Worm (Caenorhabditis elegans): ENCODE measurements around the gene C17H12.12.

C17H12.12 gene

DNA sequence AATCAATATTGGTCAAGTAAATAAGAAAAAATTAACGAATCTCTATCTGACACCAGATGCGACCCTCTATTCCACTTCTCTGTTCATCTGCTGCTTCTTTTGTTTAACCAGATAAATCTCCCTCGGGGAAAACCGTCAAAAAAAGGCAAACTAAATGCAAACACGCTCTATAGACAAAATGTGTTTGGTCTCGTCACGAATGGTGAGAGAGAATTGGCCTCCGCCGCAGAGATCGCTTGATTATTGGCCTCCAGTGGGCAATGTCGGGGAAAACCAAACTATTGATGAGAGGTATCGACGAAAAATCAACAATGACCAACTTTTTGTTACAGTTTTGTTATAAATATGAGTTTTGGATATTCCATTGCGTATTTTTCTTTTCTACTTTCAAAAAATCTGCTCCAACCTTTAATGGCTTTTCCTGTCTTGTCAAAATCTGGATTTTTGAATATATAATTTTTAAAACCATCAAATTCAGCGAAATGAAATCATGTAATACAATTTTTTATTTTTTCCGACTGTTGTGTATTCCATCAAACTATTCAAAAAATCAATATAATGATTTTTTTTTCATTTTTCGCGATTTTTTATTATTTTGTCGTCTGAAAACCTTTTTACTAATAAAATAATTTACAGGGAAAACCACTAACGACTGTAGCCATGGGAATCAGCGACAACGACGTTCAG, 5.1 kb upstream of the C17H12.12 start, which contains the start of the genes C17H12.2 and vha-8 (continued):
- TF ChIP-seq F16B12.6 (tag; optimal IDR thresholded peaks at IDR 0.05) (peak; percentile 63), C16A3.4 (tag; optimal IDR thresholded peaks at IDR 0.05) (peak; percentile 98), grh-1 (GFP tag; IDR thresholded peaks at IDR 0.05) (peak; percentile 86), blmp-1 (tag; optimal IDR thresholded peaks at IDR 0.05) (peak; percentile 93), egl-13 (tag; optimal IDR thresholded peaks at IDR 0.05) (peak; percentile 67), nhr-77 (tag; optimal IDR thresholded peaks at IDR 0.05) (peak; percentile 98), nhr-12 (tag; optimal IDR thresholded peaks at IDR 0.05) (no peak), sptf-1 (tag; optimal IDR thresholded peaks at IDR 0.05) (no peak), aly-2 (tag; optimal IDR thresholded peaks at IDR 0.05) (peak; percentile 84), unc-86 (tag; optimal IDR thresholded peaks at IDR 0.05) (peak; percentile 85), irx-1 (tag; optimal IDR thresholded peaks at IDR 0.05) (peak; percentile 76)

DNA sequence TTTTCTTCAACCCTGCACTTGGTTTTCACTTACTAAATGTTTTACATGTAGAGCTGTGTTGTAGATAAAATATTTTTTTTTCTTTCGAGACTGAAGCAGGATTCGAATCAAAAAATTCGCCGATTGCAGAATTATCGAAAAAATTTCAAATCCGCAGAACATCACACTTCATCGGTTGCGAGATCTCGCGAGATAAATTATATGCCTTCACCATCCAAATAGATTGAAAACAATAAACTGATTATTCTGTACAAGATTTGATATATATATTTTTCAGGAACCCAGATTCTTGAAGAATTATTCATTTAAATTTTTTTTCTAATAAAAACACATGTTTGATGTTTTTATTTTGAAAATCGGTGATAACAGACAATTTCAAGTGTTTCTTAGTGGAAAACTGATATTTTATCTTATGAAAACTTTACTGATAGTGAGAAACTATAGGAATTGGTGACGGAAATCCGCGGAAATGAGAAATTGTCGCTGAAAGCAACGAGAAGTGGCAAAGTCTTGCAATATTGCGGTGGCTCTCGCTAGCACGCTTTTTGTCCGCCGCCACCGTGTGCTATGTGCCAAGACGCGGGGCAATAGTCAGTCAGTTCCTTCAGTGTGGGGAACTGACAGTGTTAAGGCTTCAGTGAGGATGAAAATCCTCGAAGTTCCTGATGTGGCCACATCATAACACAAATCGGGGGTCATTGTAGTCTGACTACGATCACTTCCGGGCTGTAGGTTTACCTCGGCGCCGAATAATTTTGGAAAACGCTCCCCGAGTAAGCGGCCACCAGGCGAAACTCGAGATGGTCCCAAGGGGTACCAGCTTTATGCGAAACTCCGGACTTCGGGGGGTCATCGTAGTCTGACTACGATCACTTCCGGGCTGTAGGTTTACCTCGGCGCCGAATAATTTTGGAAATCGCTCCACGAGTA, 3.1 kb upstream of the C17H12.12 start:
- TF ChIP-seq pag-3 (tag; optimal IDR thresholded peaks at IDR 0.05; ENCODE audit: borderline replicate concordance, insufficient read depth) (no peak), nhr-90 (tag; optimal IDR thresholded peaks at IDR 0.05; ENCODE audit: poor library complexity) (peak; percentile 43), lin-35 (GFP tag; optimal IDR thresholded peaks at IDR 0.05) (peak in 1 of 2 experiments; percentile 21), nhr-19 (GFP tag; conservative IDR thresholded peaks at IDR 0.05) (peak; percentile 41), nhr-20 (tag; optimal IDR thresholded peaks at IDR 0.05) (peak; percentile 32), snu-23 (GFP tag; optimal IDR thresholded peaks at IDR 0.05) (peak; percentile 35), ceh-82 (tag; optimal IDR thresholded peaks at IDR 0.05) (no peak), aly-2 (tag; optimal IDR thresholded peaks at IDR 0.05) (peak; percentile 74), C34B4.2 (tag; optimal IDR thresholded peaks at IDR 0.05) (no peak), snpc-4 (tag; optimal IDR thresholded peaks at IDR 0.05) (peak; percentile 49), nhr-71 (tag; optimal IDR thresholded peaks at IDR 0.05) (peak; percentile 47), elt-2 (tag; optimal IDR thresholded peaks at IDR 0.05) (peak; percentile 2)

DNA sequence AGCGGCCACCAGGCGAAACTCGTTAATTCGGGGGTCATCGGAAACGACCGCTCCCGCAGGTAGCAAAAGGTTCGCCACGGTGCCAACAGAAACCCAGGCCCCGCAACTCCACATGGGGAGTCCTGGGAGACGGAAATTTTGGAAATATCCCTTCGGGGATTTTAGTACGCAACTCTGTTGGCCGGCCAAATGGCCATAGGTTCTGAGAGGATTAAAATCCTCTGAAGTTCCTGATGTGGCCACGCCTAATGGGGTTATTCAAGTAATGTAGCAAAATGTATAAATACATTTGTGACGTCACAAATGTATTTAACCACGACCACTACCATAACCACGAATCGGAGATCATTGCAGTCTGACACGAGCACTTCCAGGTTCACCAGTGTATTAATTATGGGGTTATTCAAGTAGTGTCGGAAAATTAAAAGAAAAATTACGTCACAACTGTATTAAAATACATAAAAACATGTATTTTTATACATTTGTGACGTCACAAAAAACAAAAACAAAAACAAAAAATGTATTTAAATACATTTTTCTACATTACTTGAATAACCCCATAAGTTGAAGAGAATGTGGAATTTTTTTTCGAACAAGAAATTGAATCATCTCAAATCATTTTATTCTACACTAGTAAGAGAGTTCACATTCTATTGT, 2.3 kb upstream of the C17H12.12 start:
- TF ChIP-seq nhr-90 (tag; optimal IDR thresholded peaks at IDR 0.05; ENCODE audit: poor library complexity), result no peak
- TF ChIP-seq tlp-1 (tag; optimal IDR thresholded peaks at IDR 0.05), result no peak

DNA sequence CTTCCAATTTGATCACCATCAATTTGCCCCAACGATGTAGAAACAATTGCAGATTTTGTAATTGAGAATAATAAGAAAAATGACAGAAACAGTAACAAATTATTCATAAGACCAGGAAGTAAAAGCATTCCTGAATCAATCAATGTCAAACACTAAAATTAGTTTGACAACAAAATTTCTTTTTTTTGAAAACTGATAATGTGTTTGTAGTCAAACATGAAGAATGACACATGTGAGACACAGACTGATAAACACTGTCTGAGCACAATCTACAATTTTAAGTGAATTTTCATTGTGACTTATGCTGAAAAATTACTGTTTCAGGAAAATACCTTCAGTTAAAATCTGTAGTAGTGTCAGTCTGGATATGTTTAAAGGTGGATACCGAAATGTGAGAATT, 6.4 kb downstream of the C17H12.12 start, which contains the start of the genes cest-4 and C17H12.11:
cest-4 (minus strand) TSS at position 206 of the 400 bp plus-strand sequence.
C17H12.11 (plus strand) TSS at position 256 of the 400 bp plus-strand sequence.
- TF ChIP-seq unc-30 (tag; optimal IDR thresholded peaks at IDR 0.05) (no peak), tbx-2 (tag; optimal IDR thresholded peaks at IDR 0.05) (no peak), fkh-8 (tag; optimal IDR thresholded peaks at IDR 0.05) (no peak), nhr-85 (tag) (no peak), pqm-1 (tag; optimal IDR thresholded peaks at IDR 0.05) (peak; percentile 5), efl-1 (optimal IDR thresholded peaks at IDR 0.05) (no peak), efl-1 (GFP tag; optimal IDR thresholded peaks at IDR 0.05 in 1 of 2) (no peak), mdl-1 (tag; optimal IDR thresholded peaks at IDR 0.05) (no peak), egl-27 (tag; optimal IDR thresholded peaks at IDR 0.05) (no peak), ama-1 (optimal IDR thresholded peaks at IDR 0.05) (no peak), fkh-4 (tag; optimal IDR thresholded peaks at IDR 0.05; ENCODE audit: borderline replicate concordance) (no peak), pax-3 (tag; optimal IDR thresholded peaks at IDR 0.05) (no peak), nhr-77 (tag; optimal IDR thresholded peaks at IDR 0.05) (no peak), elt-2 (tag; optimal IDR thresholded peaks at IDR 0.05) (peak; percentile 55), C16A3.4 (tag; optimal IDR thresholded peaks at IDR 0.05) (no peak), hlh-17 (GFP tag; optimal IDR thresholded peaks at IDR 0.05; ENCODE audit: borderline replicate concordance) (no peak), lin-35 (GFP tag; optimal IDR thresholded peaks at IDR 0.05) (peak in 1 of 2 experiments; percentile 23), nhr-84 (tag; optimal IDR thresholded peaks at IDR 0.05) (no peak), ceh-82 (tag; optimal IDR thresholded peaks at IDR 0.05) (no peak), mef-2 (tag; optimal IDR thresholded peaks at IDR 0.05) (no peak), Y116A8C.19 (tag; optimal IDR thresholded peaks at IDR 0.05; ENCODE audit: borderline replicate concordance) (no peak), ztf-4 (tag; optimal IDR thresholded peaks at IDR 0.05) (no peak), unc-86 (tag; optimal IDR thresholded peaks at IDR 0.05) (no peak), dpl-1 (GFP tag; optimal IDR thresholded peaks at IDR 0.05) (no peak), isw-1 (GFP tag; IDR thresholded peaks at IDR 0.05) (no peak), grh-1 (GFP tag; IDR thresholded peaks at IDR 0.05) (no peak), sup-37 (GFP tag; optimal IDR thresholded peaks at IDR 0.05) (no peak)

All from whole organism, L1 larva.